Worm (Caenorhabditis elegans) whole organism, midembryonic: Measurements from ENCODE around the gene T24H10.5.

Experiments used
- T22C8.4 ChIP-seq: fragments of 200-800 bp; sonication (Bioruptor generic); IDR thresholded peaks from 2 replicates; pipeline ENCODE4 v1.3.6; 2022; ENCODE audit warnings: missing genetic modification characterization, missing compliant biosample characterization
- cog-1 ChIP-seq: sonication (generic microtip); optimal IDR thresholded peaks from 2 replicates; lab custom pipeline; 2016; ENCODE audit warnings: missing genetic modification characterization, missing compliant biosample characterization
- flt-1 ChIP-seq: fragments of 200-800 bp; sonication (Bioruptor generic); IDR thresholded peaks from 2 replicates; pipeline ENCODE4 v1.3.6; 2022; ENCODE audit warnings: missing genetic modification characterization, missing compliant biosample characterization
- klf-2 ChIP-seq: fragments of 200-800 bp; sonication (Bioruptor generic); conservative IDR thresholded peaks from 2 replicates; pipeline ENCODE4 v1.3.6; 2022; ENCODE audit warnings: missing genetic modification reagents, missing genetic modification characterization, missing compliant biosample characterization
- med-1 ChIP-seq: sonication (generic microtip); optimal IDR thresholded peaks from 2 replicates; lab custom pipeline; 2017; ENCODE audit warnings: missing genetic modification characterization, mild to moderate bottlenecking, missing compliant biosample characterization, antibody characterized with exemption, missing genetic modification reagents; ENCODE audit not compliant: insufficient read depth
- ref-1 ChIP-seq: fragments of 200-800 bp; sonication (Bioruptor generic); conservative IDR thresholded peaks from 2 replicates; pipeline ENCODE4 v1.3.6; 2022; ENCODE audit warnings: missing genetic modification reagents, missing genetic modification characterization, missing compliant biosample characterization
- tab-1 ChIP-seq: fragments of 200-800 bp; sonication (Bioruptor generic); IDR thresholded peaks from 2 replicates; pipeline ENCODE4 v1.3.6; 2022; ENCODE audit warnings: missing genetic modification characterization, missing compliant biosample characterization
- ztf-23 ChIP-seq: fragments of 200-800 bp; sonication (Bioruptor generic); IDR thresholded peaks from 2 replicates; pipeline ENCODE4 v1.3.6; 2022; ENCODE audit warnings: missing genetic modification reagents, missing genetic modification characterization, missing compliant biosample characterization
- ztf-29 ChIP-seq: fragments of 200-800 bp; sonication (Bioruptor generic); IDR thresholded peaks from 2 replicates; pipeline ENCODE4 v1.3.6; 2022; ENCODE audit warnings: missing genetic modification reagents, missing genetic modification characterization, missing compliant biosample characterization

T24H10.5 gene

ce11 chrII:9100798-9101197, at the start of gene T24H10.5:
T24H10.5 (plus strand) TSS chrII:9101098.
- no peak for TF ChIP-seq flt-1
- TF ChIP-seq tab-1 (GFP tag; lab: Robert Waterston, UW) = no peak
- TF ChIP-seq T22C8.4 = no peak
- no peak for TF ChIP-seq ztf-29
- TF ChIP-seq klf-2 (GFP tag; lab: Robert Waterston, UW) = no peak
- TF ChIP-seq ztf-23 (GFP tag; lab: Robert Waterston, UW) = no peak
- TF ChIP-seq cog-1 (tag; lab: Kevin White, UChicago) = no peak
- no peak for TF ChIP-seq ref-1 (GFP tag; lab: Robert Waterston, UW)

- no peak for TF ChIP-seq med-1 (GFP tag; lab: Kevin White, UChicago)
- no peak for TF ChIP-seq cog-1 (tag; lab: Kevin White, UChicago)
- no peak for TF ChIP-seq klf-2 (GFP tag; lab: Robert Waterston, UW)
- TF ChIP-seq ref-1 (GFP tag; lab: Robert Waterston, UW) = no peak
- no peak for TF ChIP-seq flt-1
These were observed 47.3 kb upstream of the T24H10.5 start, which contains the start of gene T24B8.7 for ce11 chrII:9053564-9053963. T24B8.7 (minus strand) TSS chrII:9053664.

- 0 out of 2 replicates have a peak, but pooled peaks have one; percentile 53 for TF ChIP-seq ztf-23 (GFP tag; lab: Robert Waterston, UW)
- TF ChIP-seq ztf-29 = no peak
- peak; percentile 18 for TF ChIP-seq cog-1 (tag; lab: Kevin White, UChicago)
- TF ChIP-seq flt-1 = peak; percentile 69; the same call in 1 of the 2 replicates
These were observed 46.3 kb upstream of the T24H10.5 start, which contains the start of gene chmp-7 for ce11 chrII:9054604-9055003. chmp-7 (plus strand) TSS chrII:9054972.

- TF ChIP-seq T22C8.4 = no peak
- no peak for TF ChIP-seq med-1 (GFP tag; lab: Kevin White, UChicago)
- no peak for TF ChIP-seq tab-1 (GFP tag; lab: Robert Waterston, UW)
- TF ChIP-seq flt-1 = no peak
- no peak for TF ChIP-seq klf-2 (GFP tag; lab: Robert Waterston, UW)
- no peak for TF ChIP-seq ztf-23 (GFP tag; lab: Robert Waterston, UW)
These were observed 44.6 kb upstream of the T24H10.5 start for ce11 chrII:9056215-9056819.

ce11 chrII:9057035-9057668, 43.7 kb upstream of the T24H10.5 start, which contains the start of gene rpl-32:
rpl-32 (minus strand) TSS chrII:9057085.
- TF ChIP-seq flt-1 = 0 out of 2 replicates have a peak, but pooled peaks have one; percentile 53
- TF ChIP-seq cog-1 (tag; lab: Kevin White, UChicago) = peak; percentile 69
- TF ChIP-seq ztf-23 (GFP tag; lab: Robert Waterston, UW) = no peak

- TF ChIP-seq med-1 (GFP tag; lab: Kevin White, UChicago) (no peak), flt-1 (peak; percentile 56; the same call in 1 of the 2 replicates), ztf-29 (0 out of 2 replicates have a peak, but pooled peaks have one; percentile 20)
These were observed 41.9 kb upstream of the T24H10.5 start for ce11 chrII:9059010-9059409.

- TF ChIP-seq klf-2 (GFP tag; lab: Robert Waterston, UW) = no peak
- TF ChIP-seq flt-1 = peak; percentile 71
- peak; percentile 75 for TF ChIP-seq ztf-29
- TF ChIP-seq tab-1 (GFP tag; lab: Robert Waterston, UW) = peak; percentile 53; the same call in 1 of the 2 replicates
- no peak for TF ChIP-seq med-1 (GFP tag; lab: Kevin White, UChicago)
- TF ChIP-seq cog-1 (tag; lab: Kevin White, UChicago) = peak; percentile 93
- peak; percentile 61 for TF ChIP-seq ztf-23 (GFP tag; lab: Robert Waterston, UW)
- no peak for TF ChIP-seq ref-1 (GFP tag; lab: Robert Waterston, UW)
- no peak for TF ChIP-seq T22C8.4
These were observed 40.5 kb upstream of the T24H10.5 start for ce11 chrII:9060332-9060840.

ce11 chrII:9061099-9061498, 39.8 kb upstream of the T24H10.5 start, which contains the start of gene T24B8.3:
T24B8.3 (minus strand) TSS chrII:9061137.
- no peak for TF ChIP-seq med-1 (GFP tag; lab: Kevin White, UChicago)
- no peak for TF ChIP-seq ztf-29
- TF ChIP-seq flt-1 = no peak
- 0 out of 2 replicates have a peak, but pooled peaks have one; percentile 6 for TF ChIP-seq tab-1 (GFP tag; lab: Robert Waterston, UW)

- peak; percentile 75 for TF ChIP-seq cog-1 (tag; lab: Kevin White, UChicago)
- peak; percentile 29; the same call in 1 of the 2 replicates for TF ChIP-seq flt-1
- peak; percentile 7; the same call in 1 of the 2 replicates for TF ChIP-seq ztf-29
- TF ChIP-seq klf-2 (GFP tag; lab: Robert Waterston, UW) = no peak
- no peak for TF ChIP-seq ref-1 (GFP tag; lab: Robert Waterston, UW)
- TF ChIP-seq tab-1 (GFP tag; lab: Robert Waterston, UW) = 0 out of 2 replicates have a peak, but pooled peaks have one; percentile 21
- TF ChIP-seq ztf-23 (GFP tag; lab: Robert Waterston, UW) = no peak
- TF ChIP-seq T22C8.4 = no peak
- TF ChIP-seq med-1 (GFP tag; lab: Kevin White, UChicago) = no peak
These were observed 39.2 kb upstream of the T24H10.5 start for ce11 chrII:9061557-9062183.
